Fruit fly (Drosophila melanogaster): Measurements from ENCODE around the gene hep.

The hep gene

dm6 chrX:13112238-13112829, 22.1 kb upstream of the hep start, which contains the start of gene Chpf (continued):
- no peak for TF ChIP-seq CG14050 (GFP tag; IDR thresholded peaks at IDR 0.05)
- peak; percentile 83 for TF ChIP-seq knrl (GFP tag; IDR thresholded peaks at IDR 0.05; ENCODE audit: partially characterized antibody)
- no peak for TF ChIP-seq grau (tag; optimal IDR thresholded peaks at IDR 0.05)
- TF ChIP-seq CG15269 (tag; optimal IDR thresholded peaks at IDR 0.05), result no peak
- TF ChIP-seq CG12155 (GFP tag; optimal IDR thresholded peaks at IDR 0.05), result no peak
- TF ChIP-seq CG4360 (GFP tag; IDR thresholded peaks at IDR 0.05), result no peak
- TF ChIP-seq vvl (GFP tag; IDR thresholded peaks at IDR 0.05), result 0 out of 2 replicates have a peak, but pooled peaks have one; percentile 14
- no peak for TF ChIP-seq Antp (GFP tag; optimal IDR thresholded peaks at IDR 0.05)
- no peak for TF ChIP-seq croc (GFP tag; conservative IDR thresholded peaks at IDR 0.05)
- no peak for TF ChIP-seq al (GFP tag; IDR thresholded peaks at IDR 0.05)
- no peak for TF ChIP-seq fru (optimal IDR thresholded peaks at IDR 0.05)
- TF ChIP-seq CG13123 (GFP tag; optimal IDR thresholded peaks at IDR 0.05), result no peak
- no peak for TF ChIP-seq CG14667 (GFP tag; IDR thresholded peaks at IDR 0.05)
- TF ChIP-seq HmgD (GFP tag; optimal IDR thresholded peaks at IDR 0.05), result no peak
- TF ChIP-seq CG15011 (GFP tag; optimal IDR thresholded peaks at IDR 0.05), result no peak
- TF ChIP-seq exex (tag; optimal IDR thresholded peaks at IDR 0.05), result no peak
- TF ChIP-seq Fer2 (tag; optimal IDR thresholded peaks at IDR 0.05), result no peak
- no peak for TF ChIP-seq ap (GFP tag; IDR thresholded peaks at IDR 0.05)
- TF ChIP-seq CG12659 (GFP tag; optimal IDR thresholded peaks at IDR 0.05), result peak; percentile 22
- no peak for TF ChIP-seq twi (tag; optimal IDR thresholded peaks at IDR 0.05)
- no peak for TF ChIP-seq prd (optimal IDR thresholded peaks at IDR 0.05)
- TF ChIP-seq prd (GFP tag; IDR thresholded peaks at IDR 0.05), result peak; percentile 38; the same call in 1 of the 3 replicates
- no peak for TF ChIP-seq CG6254 (GFP tag; optimal IDR thresholded peaks at IDR 0.05)
- no peak for TF ChIP-seq CG8388 (GFP tag; optimal IDR thresholded peaks at IDR 0.05)
- TF ChIP-seq bsh (GFP tag; optimal IDR thresholded peaks at IDR 0.05), result peak in 1 of 2 experiments; percentile 25
- TF ChIP-seq nerfin-2 (GFP tag; IDR thresholded peaks at IDR 0.05; ENCODE audit: partially characterized antibody), result peak; percentile 84
- no peak for TF ChIP-seq CG2678 (tag; optimal IDR thresholded peaks at IDR 0.05)
- TF ChIP-seq CG8290 (GFP tag; optimal IDR thresholded peaks at IDR 0.05), result no peak
- TF ChIP-seq CG8290 (tag; optimal IDR thresholded peaks at IDR 0.05), result peak in 1 of 2 experiments; percentile 33
- no peak for TF ChIP-seq lbe (GFP tag; optimal IDR thresholded peaks at IDR 0.05)
- TF ChIP-seq tgo (GFP tag; IDR thresholded peaks at IDR 0.05), result no peak
- no peak for TF ChIP-seq seq (GFP tag; IDR thresholded peaks at IDR 0.05)
- TF ChIP-seq sd (tag; optimal IDR thresholded peaks at IDR 0.05), result no peak
- TF ChIP-seq Vsx1 (GFP tag; optimal IDR thresholded peaks at IDR 0.05), result no peak
- no peak for TF ChIP-seq H15 (GFP tag; IDR thresholded peaks at IDR 0.05)
- no peak for TF ChIP-seq CG10147 (GFP tag; optimal IDR thresholded peaks at IDR 0.05)
- no peak for TF ChIP-seq toy (GFP tag; IDR thresholded peaks at IDR 0.05)
- no peak for TF ChIP-seq D19A (tag; optimal IDR thresholded peaks at IDR 0.05)
- TF ChIP-seq lmd (GFP tag; IDR thresholded peaks at IDR 0.05), result no peak
- TF ChIP-seq Fer3 (tag; optimal IDR thresholded peaks at IDR 0.05), result no peak
- TF ChIP-seq tin (GFP tag; optimal IDR thresholded peaks at IDR 0.05), result no peak
- TF ChIP-seq CG3065 (GFP tag; optimal IDR thresholded peaks at IDR 0.05), result no peak
- TF ChIP-seq tup (GFP tag; optimal IDR thresholded peaks at IDR 0.05), result no peak
- TF ChIP-seq CG32767 (GFP tag; IDR thresholded peaks at IDR 0.05), result no peak
- no peak for TF ChIP-seq salm (tag; optimal IDR thresholded peaks at IDR 0.05)
- TF ChIP-seq CG10565 (GFP tag; optimal IDR thresholded peaks at IDR 0.05), result no peak
- no peak for TF ChIP-seq run (tag; optimal IDR thresholded peaks at IDR 0.05)
- no peak for TF ChIP-seq psq (GFP tag; optimal IDR thresholded peaks at IDR 0.05)
- TF ChIP-seq sens-2 (GFP tag; IDR thresholded peaks at IDR 0.05), result no peak
- TF ChIP-seq Bgb (GFP tag; IDR thresholded peaks at IDR 0.05; ENCODE audit: partially characterized antibody), result peak; percentile 90
- no peak for TF ChIP-seq yki (optimal IDR thresholded peaks at IDR 0.05)
- peak; percentile 74; the same call in 3 of the 4 replicates for TF ChIP-seq Dll (GFP tag; IDR thresholded peaks at IDR 0.05; ENCODE audit: partially characterized antibody)

Data from whole organism, embryonic.